Worm (Caenorhabditis elegans): ENCODE data around the gene C52B9.8.

C52B9.8 gene

ce11 chrX:4265283-4265907 lies 46.2 kb downstream of the C52B9.8 start, which contains the start of gene coel-1 (continued):
- peak; percentile 14 for TF ChIP-seq nhr-28 (tag; optimal IDR thresholded peaks at IDR 0.05)
- peak; percentile 32; the same call in 1 of the 2 replicates for TF ChIP-seq pha-4 (GFP tag; IDR thresholded peaks at IDR 0.05)
- no peak for TF ChIP-seq pha-4 (tag; optimal IDR thresholded peaks at IDR 0.05)
- TF ChIP-seq Y5F2A.4 (GFP tag; optimal IDR thresholded peaks at IDR 0.05) = no peak
- no peak for TF ChIP-seq ceh-20 (GFP tag; IDR thresholded peaks at IDR 0.05)
- no peak for TF ChIP-seq nhr-6 (tag; optimal IDR thresholded peaks at IDR 0.05)
- no peak for TF ChIP-seq T20F7.1 (GFP tag; optimal IDR thresholded peaks at IDR 0.05)
- TF ChIP-seq zag-1 (tag; optimal IDR thresholded peaks at IDR 0.05) = no peak
- peak; percentile 53 for TF ChIP-seq mes-2 (tag; optimal IDR thresholded peaks at IDR 0.05; ENCODE audit: poor library complexity, severe bottlenecking)
- TF ChIP-seq snpc-1.2 (GFP tag; IDR thresholded peaks at IDR 0.05) = no peak
- no peak for TF ChIP-seq nhr-25 (tag; optimal IDR thresholded peaks at IDR 0.05; ENCODE audit: borderline replicate concordance, insufficient read depth)
- no peak for TF ChIP-seq mxl-2 (GFP tag; conservative IDR thresholded peaks at IDR 0.05)
- TF ChIP-seq mxl-3 (GFP tag; optimal IDR thresholded peaks at IDR 0.05) = peak; percentile 73
- TF ChIP-seq tag-97 (GFP tag; IDR thresholded peaks at IDR 0.05) = no peak
- no peak for TF ChIP-seq ZK546.5 (tag; optimal IDR thresholded peaks at IDR 0.05)
- no peak for TF ChIP-seq arid-1 (GFP tag; conservative IDR thresholded peaks at IDR 0.05)
- no peak for TF ChIP-seq php-3 (GFP tag; IDR thresholded peaks at IDR 0.05)
- peak; percentile 68 for TF ChIP-seq mep-1 (tag; optimal IDR thresholded peaks at IDR 0.05)
- TF ChIP-seq hif-1 (tag; optimal IDR thresholded peaks at IDR 0.05) = peak in 1 of 2 experiments; percentile 4
- no peak for TF ChIP-seq saeg-2 (GFP tag; IDR thresholded peaks at IDR 0.05)
- peak; percentile 85 for TF ChIP-seq hlh-30 (tag; optimal IDR thresholded peaks at IDR 0.05; ENCODE audit: insufficient read depth)
- no peak for TF ChIP-seq F10B5.3 (tag; optimal IDR thresholded peaks at IDR 0.05)
- no peak for TF ChIP-seq aly-2 (tag; optimal IDR thresholded peaks at IDR 0.05)
- no peak for TF ChIP-seq lin-15B (tag; optimal IDR thresholded peaks at IDR 0.05)
- no peak for TF ChIP-seq lin-29 (GFP tag; IDR thresholded peaks at IDR 0.05)
- TF ChIP-seq F26F4.8 (GFP tag; conservative IDR thresholded peaks at IDR 0.05) = no peak
- TF ChIP-seq mdt-29 (GFP tag; IDR thresholded peaks at IDR 0.05) = no peak
- TF ChIP-seq unc-62 (GFP tag; optimal IDR thresholded peaks at IDR 0.05 in 1 of 2) = peak in 1 of 2 experiments; percentile 99
- no peak for TF ChIP-seq unc-62 (tag; optimal IDR thresholded peaks at IDR 0.05)
- no peak for TF ChIP-seq Y105C5A.15 (GFP tag; IDR thresholded peaks at IDR 0.05)
- TF ChIP-seq egl-27 (tag; optimal IDR thresholded peaks at IDR 0.05) = no peak
- TF ChIP-seq ztf-7 (tag; optimal IDR thresholded peaks at IDR 0.05) = no peak
- TF ChIP-seq lir-3 (tag; optimal IDR thresholded peaks at IDR 0.05) = no peak
- no peak for TF ChIP-seq ctbp-1 (GFP tag; IDR thresholded peaks at IDR 0.05)
- TF ChIP-seq dmd-6 (GFP tag; IDR thresholded peaks at IDR 0.05) = 0 out of 2 replicates have a peak, but pooled peaks have one; percentile 17
- peak; percentile 18; the same call in 1 of the 2 replicates for TF ChIP-seq madf-9 (GFP tag; conservative IDR thresholded peaks at IDR 0.05)
- no peak for TF ChIP-seq madf-5 (GFP tag; IDR thresholded peaks at IDR 0.05)
- no peak for TF ChIP-seq nhr-77 (tag; optimal IDR thresholded peaks at IDR 0.05)
- TF ChIP-seq nhr-10 (tag; optimal IDR thresholded peaks at IDR 0.05) = no peak
- no peak for TF ChIP-seq ceh-44 (GFP tag; IDR thresholded peaks at IDR 0.05)
- TF ChIP-seq aha-1 (tag) = peak; percentile 55
- TF ChIP-seq daf-16 (GFP tag; optimal IDR thresholded peaks at IDR 0.05) = no peak
- TF ChIP-seq daf-16 (tag; optimal IDR thresholded peaks at IDR 0.05) = peak; percentile 37
- TF ChIP-seq cey-2 (tag; optimal IDR thresholded peaks at IDR 0.05; ENCODE audit: borderline replicate concordance, insufficient read depth) = no peak
- TF ChIP-seq jun-1 (tag; optimal IDR thresholded peaks at IDR 0.05) = no peak
- TF ChIP-seq F49E8.2 (tag; optimal IDR thresholded peaks at IDR 0.05; ENCODE audit: borderline replicate concordance) = no peak
- no peak for TF ChIP-seq Y75B8A.6 (GFP tag; IDR thresholded peaks at IDR 0.05)
- no peak for TF ChIP-seq egl-43 (GFP tag; IDR thresholded peaks at IDR 0.05)
- no peak for TF ChIP-seq ceh-32 (tag; optimal IDR thresholded peaks at IDR 0.05; ENCODE audit: poor library complexity)
- TF ChIP-seq attf-4 (tag; optimal IDR thresholded peaks at IDR 0.05) = no peak
- TF ChIP-seq nhr-237 (tag; optimal IDR thresholded peaks at IDR 0.05) = no peak

Measured in whole organism, L4 larva.